Worm (Caenorhabditis elegans): Measurements from ENCODE around the gene ZK666.15.

The ZK666.15 gene

DNA sequence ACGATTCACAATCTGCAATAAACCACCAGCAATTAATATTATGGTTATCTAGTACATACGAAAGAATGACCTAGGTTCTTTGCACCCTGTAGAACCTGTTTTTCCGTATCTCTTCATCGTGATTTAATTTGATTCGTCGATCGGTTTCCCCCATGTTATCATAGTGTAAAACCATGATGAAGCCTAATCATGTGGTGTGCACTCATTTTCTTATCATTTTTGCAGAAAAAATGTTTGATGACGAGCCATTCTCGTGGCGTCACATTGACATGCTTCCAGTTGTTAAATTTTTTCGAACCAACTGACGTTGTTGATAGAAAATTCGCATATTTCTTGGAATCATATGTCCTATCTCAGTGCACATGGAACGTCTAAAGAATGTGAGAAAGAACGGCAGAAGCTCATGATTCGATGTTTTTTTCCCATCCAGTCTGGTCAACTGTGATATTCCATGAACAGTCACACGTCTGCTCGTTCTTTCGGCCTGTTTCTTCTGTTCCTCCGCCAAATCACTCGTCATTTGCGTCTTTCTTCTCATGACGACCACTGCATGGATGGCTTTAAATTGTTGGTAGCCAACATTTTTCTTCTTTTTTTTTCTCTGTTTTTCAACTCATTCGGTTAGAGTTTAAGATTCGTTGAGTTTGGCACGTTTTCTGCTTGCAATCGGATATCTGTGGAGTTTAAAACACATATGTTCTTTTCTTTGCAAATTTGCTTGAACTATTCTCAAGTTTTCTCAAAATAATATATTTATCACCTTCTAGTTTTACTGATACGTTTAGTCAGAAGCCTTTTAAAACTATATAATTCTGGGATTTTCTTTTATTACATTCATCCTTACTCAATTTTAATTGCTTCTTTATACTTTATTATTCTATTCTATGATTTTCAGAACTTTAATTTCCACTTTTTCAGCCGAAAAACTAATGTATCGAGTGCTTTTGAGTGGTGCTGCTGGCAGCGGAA is 39.2 kb upstream of the ZK666.15 start, which contains the start of gene ZK673.2:
ZK673.2 (plus strand) TSS at position 919 of the 969 bp plus-strand sequence.
- TF ChIP-seq nhr-25 (tag; optimal IDR thresholded peaks at IDR 0.05) (peak; percentile 75), nhr-23 (tag; optimal IDR thresholded peaks at IDR 0.05) (peak; percentile 54), pqm-1 (tag; optimal IDR thresholded peaks at IDR 0.05) (peak; percentile 95), nhr-11 (tag; optimal IDR thresholded peaks at IDR 0.05) (peak; percentile 10), sea-2 (GFP tag; optimal IDR thresholded peaks at IDR 0.05) (no peak), nfya-1 (tag; optimal IDR thresholded peaks at IDR 0.05; ENCODE audit: insufficient read depth) (peak; percentile 28), tbx-2 (tag; optimal IDR thresholded peaks at IDR 0.05) (no peak), lsy-12 (tag; optimal IDR thresholded peaks at IDR 0.05) (peak; percentile 18), elt-2 (tag; optimal IDR thresholded peaks at IDR 0.05) (peak; percentile 95), ceh-28 (tag; optimal IDR thresholded peaks at IDR 0.05) (no peak), mml-1 (tag; optimal IDR thresholded peaks at IDR 0.05) (no peak), nhr-43 (tag; optimal IDR thresholded peaks at IDR 0.05; ENCODE audit: poor library complexity, severe bottlenecking) (peak; percentile 71), pha-4 (tag; optimal IDR thresholded peaks at IDR 0.05) (peak; percentile 40), elt-3 (tag; optimal IDR thresholded peaks at IDR 0.05) (peak; percentile 19 to 56 (median 50)), ZK546.5 (tag; optimal IDR thresholded peaks at IDR 0.05) (no peak), ama-1 (optimal IDR thresholded peaks at IDR 0.05) (peak; percentile 91), nhr-28 (tag; optimal IDR thresholded peaks at IDR 0.05) (no peak), elt-1 (tag; optimal IDR thresholded peaks at IDR 0.05) (peak; percentile 27), mdl-1 (tag; optimal IDR thresholded peaks at IDR 0.05) (peak; percentile 39), nhr-67 (tag; optimal IDR thresholded peaks at IDR 0.05) (no peak), ceh-16 (tag; optimal IDR thresholded peaks at IDR 0.05) (no peak), fkh-10 (GFP tag; optimal IDR thresholded peaks at IDR 0.05) (no peak), jun-1 (tag; optimal IDR thresholded peaks at IDR 0.05) (peak; percentile 29)

- TF ChIP-seq egl-5 (tag; optimal IDR thresholded peaks at IDR 0.05) (no peak), ztf-4 (tag; optimal IDR thresholded peaks at IDR 0.05) (no peak), nhr-28 (tag; optimal IDR thresholded peaks at IDR 0.05) (no peak), nhr-25 (tag; optimal IDR thresholded peaks at IDR 0.05) (no peak), lin-39 (tag; optimal IDR thresholded peaks at IDR 0.05) (no peak), sea-2 (GFP tag; optimal IDR thresholded peaks at IDR 0.05) (no peak), egl-27 (tag; optimal IDR thresholded peaks at IDR 0.05) (no peak), R02D3.7 (tag; optimal IDR thresholded peaks at IDR 0.05) (no peak)
Measured at ce11 chrII:10449707-10450106, 37.1 kb upstream of the ZK666.15 start, which contains the start of gene lin-56. TSS of gene lin-56 (plus strand) at chrII:10450007.

DNA sequence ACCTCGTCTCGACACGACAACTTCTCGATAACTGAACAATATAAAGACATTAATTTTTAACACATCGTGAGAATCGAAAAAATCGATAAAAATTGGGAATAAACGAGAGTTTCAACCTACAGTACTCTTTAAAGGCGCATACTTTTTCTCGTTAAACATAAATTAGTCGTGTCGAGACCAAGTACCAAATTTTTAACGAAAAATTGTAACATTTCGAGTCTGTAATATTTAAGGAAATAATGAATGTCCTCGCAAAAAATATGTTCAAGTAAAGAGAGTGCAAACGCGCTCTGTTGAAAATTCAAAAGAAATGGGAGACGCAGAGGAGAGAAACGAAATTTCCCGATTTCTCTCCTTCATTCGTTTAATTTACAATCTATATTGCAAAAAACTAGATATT is 36.5 kb upstream of the ZK666.15 start:
- TF ChIP-seq nhr-11 (tag; optimal IDR thresholded peaks at IDR 0.05) (no peak), ceh-28 (tag; optimal IDR thresholded peaks at IDR 0.05) (peak; percentile 30), ama-1 (optimal IDR thresholded peaks at IDR 0.05) (peak; percentile 86), nhr-25 (tag; optimal IDR thresholded peaks at IDR 0.05) (no peak), nfya-1 (tag; optimal IDR thresholded peaks at IDR 0.05; ENCODE audit: insufficient read depth) (no peak), ztf-4 (tag; optimal IDR thresholded peaks at IDR 0.05) (peak; percentile 58), ceh-16 (tag; optimal IDR thresholded peaks at IDR 0.05) (no peak), pha-4 (tag; optimal IDR thresholded peaks at IDR 0.05) (peak; percentile 55), tbx-2 (tag; optimal IDR thresholded peaks at IDR 0.05) (no peak), elt-2 (tag; optimal IDR thresholded peaks at IDR 0.05) (peak; percentile 25), lsy-12 (tag; optimal IDR thresholded peaks at IDR 0.05) (peak; percentile 62), nhr-43 (tag; optimal IDR thresholded peaks at IDR 0.05; ENCODE audit: poor library complexity, severe bottlenecking) (peak; percentile 55), fos-1 (tag; optimal IDR thresholded peaks at IDR 0.05) (no peak), nhr-23 (tag; optimal IDR thresholded peaks at IDR 0.05) (no peak), jun-1 (tag; optimal IDR thresholded peaks at IDR 0.05) (peak; percentile 48)

DNA sequence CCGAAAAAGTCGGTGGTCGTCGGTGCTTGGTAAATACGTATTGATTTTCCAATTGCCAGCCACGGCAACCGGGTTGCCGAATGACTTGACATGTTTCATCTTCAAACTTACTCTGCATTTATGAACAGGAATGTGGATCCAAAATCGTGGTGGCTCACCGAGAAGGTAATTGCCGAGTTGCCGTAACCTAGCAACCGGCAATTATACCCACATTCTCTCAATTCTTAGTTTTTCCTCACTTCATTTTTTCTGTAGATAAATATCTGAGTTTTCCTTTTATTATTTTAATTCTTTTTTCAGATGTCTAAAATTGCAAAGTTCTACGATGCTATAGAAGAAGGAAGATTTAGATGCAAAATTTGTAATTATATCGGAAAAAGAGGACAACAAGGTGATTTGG is 34.2 kb upstream of the ZK666.15 start, which contains the start of gene ZK673.4:
ZK673.4 (plus strand) TSS at position 301 of the 400 bp plus-strand sequence.
- TF ChIP-seq aly-2 (tag; optimal IDR thresholded peaks at IDR 0.05), result no peak
- TF ChIP-seq nhr-43 (tag; optimal IDR thresholded peaks at IDR 0.05; ENCODE audit: poor library complexity, severe bottlenecking), result no peak
- no peak for TF ChIP-seq fkh-10 (GFP tag; optimal IDR thresholded peaks at IDR 0.05)
- TF ChIP-seq mdl-1 (tag; optimal IDR thresholded peaks at IDR 0.05), result no peak
- no peak for TF ChIP-seq jun-1 (tag; optimal IDR thresholded peaks at IDR 0.05)
- no peak for TF ChIP-seq R02D3.7 (tag; optimal IDR thresholded peaks at IDR 0.05)
- TF ChIP-seq ceh-16 (tag; optimal IDR thresholded peaks at IDR 0.05), result no peak
- no peak for TF ChIP-seq fkh-2 (tag; optimal IDR thresholded peaks at IDR 0.05)
- no peak for TF ChIP-seq pqm-1 (tag; optimal IDR thresholded peaks at IDR 0.05)
- no peak for TF ChIP-seq lsy-12 (tag; optimal IDR thresholded peaks at IDR 0.05)
- TF ChIP-seq ceh-9 (tag; optimal IDR thresholded peaks at IDR 0.05), result no peak
- TF ChIP-seq elt-2 (tag; optimal IDR thresholded peaks at IDR 0.05), result no peak
